Worm (Caenorhabditis elegans): ENCODE data around the gene F57F4.2.

The F57F4.2 gene

ce11 chrV:6389634-6390033 is at the start of gene F57F4.2:
Gene F57F4.2 (minus strand): TSS chrV:6389734.
- TF ChIP-seq unc-62 (GFP tag; optimal IDR thresholded peaks at IDR 0.05) = no peak

DNA sequence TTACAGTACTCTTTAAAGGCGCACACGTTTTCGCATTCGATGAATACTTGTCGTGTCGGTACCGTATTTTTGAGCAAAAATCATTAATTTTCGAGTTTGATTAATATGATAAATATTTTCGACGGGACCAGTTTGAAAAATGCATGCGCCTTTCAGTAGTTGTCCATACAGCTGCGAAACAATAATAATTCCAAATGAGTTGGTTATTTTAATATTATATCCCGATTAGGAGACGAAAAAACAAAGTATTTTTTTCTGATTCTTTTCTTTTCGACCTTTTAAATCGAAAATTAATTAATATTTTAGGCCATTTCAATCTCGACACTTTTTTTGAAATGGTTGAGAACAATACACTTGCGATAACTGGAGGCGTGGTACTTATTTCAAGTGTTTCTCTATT is 49.1 kb upstream of the F57F4.2 start, which contains the start of gene T05H4.4:
Gene T05H4.4 (plus strand): TSS at position 301 of the 400 bp plus-strand sequence.
- TF ChIP-seq unc-62 (GFP tag; optimal IDR thresholded peaks at IDR 0.05) = no peak

DNA sequence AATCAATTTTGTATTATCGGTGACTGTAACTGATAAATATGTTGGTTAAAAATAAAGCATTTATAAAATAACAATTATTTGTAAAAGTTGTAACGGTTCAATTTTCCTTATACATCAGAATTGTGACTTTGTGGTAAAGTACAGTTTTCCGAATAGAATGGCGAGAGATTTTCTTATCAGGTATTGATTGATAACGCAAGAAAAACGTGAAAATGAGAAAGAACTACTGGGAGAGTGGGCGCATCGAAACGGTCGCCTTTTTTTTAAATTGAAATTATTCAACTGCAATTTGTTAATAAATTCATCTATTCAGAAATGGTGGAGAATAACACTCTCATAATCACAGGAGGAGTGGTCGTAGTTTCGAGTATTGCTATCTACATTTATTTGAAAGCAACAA is 46.8 kb upstream of the F57F4.2 start, which contains the start of gene hpo-19:
Gene hpo-19 (plus strand): TSS at position 314 of the 400 bp plus-strand sequence.
- no peak for TF ChIP-seq unc-62 (GFP tag; optimal IDR thresholded peaks at IDR 0.05)

DNA sequence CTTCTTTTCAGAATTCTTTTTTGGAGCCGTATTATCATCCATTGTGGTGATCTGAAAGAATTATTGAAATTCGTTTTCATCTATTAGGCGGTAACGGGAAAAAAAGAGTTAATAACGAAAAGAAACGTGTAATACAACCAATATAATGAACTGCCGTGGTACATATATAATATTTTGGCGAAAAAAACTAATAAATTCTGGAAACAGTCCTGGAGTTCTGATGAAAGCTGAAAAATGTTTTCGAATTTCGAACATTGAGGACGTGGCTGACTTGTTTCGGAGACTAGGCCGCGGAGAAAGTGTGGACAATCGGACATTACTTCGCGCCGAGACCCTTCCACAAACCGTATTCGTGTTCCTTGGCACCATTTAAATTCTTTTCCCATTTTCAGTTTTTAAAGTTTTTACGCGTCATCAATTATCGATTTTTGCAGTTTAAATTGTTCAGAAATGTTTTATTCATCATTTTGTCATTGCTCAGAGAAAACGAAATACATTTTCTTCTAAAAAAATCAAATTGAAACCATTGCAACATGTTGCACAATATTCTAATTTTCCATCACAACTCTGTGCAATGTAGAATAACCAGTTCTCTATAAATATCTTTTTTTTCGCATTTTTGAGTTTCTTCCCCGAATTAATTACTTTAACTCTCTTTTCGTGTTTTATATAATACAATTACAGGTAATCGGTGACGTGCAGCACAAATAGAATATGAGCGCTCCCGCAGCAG is 44.1 kb upstream of the F57F4.2 start, which contains the start of the genes gad-1 and erfa-1:
Gene gad-1 (minus strand): TSS at position 51 of the 733 bp plus-strand sequence.
Gene erfa-1 (plus strand): TSS at position 683 of the 733 bp plus-strand sequence.
- no peak for TF ChIP-seq unc-62 (GFP tag; optimal IDR thresholded peaks at IDR 0.05)

- TF ChIP-seq unc-62 (GFP tag; optimal IDR thresholded peaks at IDR 0.05) = no peak
These were observed 41.2 kb upstream of the F57F4.2 start for ce11 chrV:6430526-6431371.

DNA sequence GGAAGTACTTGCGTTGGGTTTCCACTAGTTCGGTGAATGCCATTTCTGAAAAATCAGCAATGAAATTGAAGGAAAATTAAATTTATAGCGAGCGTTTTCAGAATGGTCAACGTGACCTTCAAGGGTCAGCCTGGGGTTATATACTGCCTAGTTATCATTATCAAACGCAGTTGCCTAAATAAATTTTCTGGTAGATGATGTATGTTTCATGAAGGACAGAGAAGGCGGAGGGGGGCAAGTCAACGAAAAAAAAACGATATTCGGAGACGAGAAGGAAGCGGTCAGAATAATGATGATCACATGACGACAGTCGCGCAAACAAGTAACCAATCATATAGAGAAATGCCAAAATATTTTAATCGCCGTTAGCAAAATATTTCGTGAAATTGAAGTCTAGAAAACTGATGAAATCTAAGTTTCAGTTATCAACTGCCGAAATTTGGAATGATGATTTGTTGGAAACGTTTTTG is 40.4 kb upstream of the F57F4.2 start, which contains the start of gene alh-4:
Gene alh-4 (minus strand): TSS at position 51 of the 470 bp plus-strand sequence.
- no peak for TF ChIP-seq unc-62 (GFP tag; optimal IDR thresholded peaks at IDR 0.05)

DNA sequence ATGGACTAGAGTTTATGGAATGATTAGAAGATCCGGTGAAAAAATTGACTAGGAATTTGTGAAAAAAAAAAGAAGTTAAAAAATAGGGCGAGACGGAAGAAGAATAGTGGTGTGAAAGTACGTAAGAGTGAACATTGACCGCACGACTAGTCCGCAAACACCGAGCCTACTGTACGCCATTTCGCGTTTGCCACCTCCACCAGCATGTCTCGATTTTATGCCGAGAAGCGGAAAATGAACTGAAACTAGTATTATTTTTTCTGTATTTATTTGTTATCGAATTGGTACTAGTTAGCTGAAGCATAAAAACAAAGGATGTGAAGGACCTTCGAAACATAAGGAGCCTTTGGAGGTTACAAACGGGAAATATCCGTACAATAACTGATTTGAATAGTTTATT is 37.9 kb upstream of the F57F4.2 start:
- no peak for TF ChIP-seq unc-62 (GFP tag; optimal IDR thresholded peaks at IDR 0.05)

ce11 chrV:6426843-6427242 is 37.3 kb upstream of the F57F4.2 start, which contains the start of gene atp-4:
Gene atp-4 (minus strand): TSS chrV:6427112.
- TF ChIP-seq unc-62 (GFP tag; optimal IDR thresholded peaks at IDR 0.05) = no peak

DNA sequence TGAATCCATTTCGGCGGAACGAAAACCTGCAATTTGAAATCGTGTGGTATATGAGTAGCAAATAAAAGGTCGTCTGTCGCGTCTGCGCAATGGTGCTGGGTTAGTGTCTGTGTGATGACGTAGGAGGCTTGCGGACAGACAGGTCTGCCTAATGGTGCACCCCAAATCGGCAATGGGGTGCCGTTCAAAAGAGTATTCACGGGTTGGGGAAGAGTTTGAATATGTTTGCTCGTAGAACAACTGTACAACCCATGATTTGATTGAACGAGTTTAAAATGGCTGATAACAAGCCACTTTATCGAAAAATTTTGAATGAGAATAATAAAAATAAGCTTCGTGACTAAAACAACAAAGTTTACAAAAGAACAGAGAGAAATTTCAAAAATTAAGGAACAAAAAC is 36.4 kb upstream of the F57F4.2 start, which contains the start of gene T05H4.11:
Gene T05H4.11 (minus strand): TSS at position 335 of the 400 bp plus-strand sequence.
- TF ChIP-seq unc-62 (GFP tag; optimal IDR thresholded peaks at IDR 0.05) = no peak

DNA sequence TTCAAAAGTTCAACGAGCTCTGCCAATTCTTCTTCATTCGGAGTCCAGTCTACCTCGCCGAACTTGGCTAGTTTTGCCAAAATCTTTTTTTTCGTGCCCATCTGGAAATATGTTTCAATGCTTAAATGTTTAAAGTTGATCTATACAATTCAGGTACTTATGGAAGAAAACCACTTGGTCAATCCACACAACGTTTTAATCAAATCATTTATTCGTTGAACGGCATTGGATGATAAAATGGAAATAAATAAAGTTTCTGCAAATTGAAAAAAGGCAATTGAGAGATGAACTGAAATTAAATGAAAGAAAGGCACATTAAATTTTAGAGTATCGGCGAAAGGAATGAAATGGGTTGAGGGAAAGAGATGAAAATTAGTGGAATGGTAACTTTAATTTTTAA is 34.5 kb upstream of the F57F4.2 start, which contains the start of gene urb-1:
Gene urb-1 (minus strand): TSS at position 101 of the 400 bp plus-strand sequence.
- no peak for TF ChIP-seq unc-62 (GFP tag; optimal IDR thresholded peaks at IDR 0.05)

DNA sequence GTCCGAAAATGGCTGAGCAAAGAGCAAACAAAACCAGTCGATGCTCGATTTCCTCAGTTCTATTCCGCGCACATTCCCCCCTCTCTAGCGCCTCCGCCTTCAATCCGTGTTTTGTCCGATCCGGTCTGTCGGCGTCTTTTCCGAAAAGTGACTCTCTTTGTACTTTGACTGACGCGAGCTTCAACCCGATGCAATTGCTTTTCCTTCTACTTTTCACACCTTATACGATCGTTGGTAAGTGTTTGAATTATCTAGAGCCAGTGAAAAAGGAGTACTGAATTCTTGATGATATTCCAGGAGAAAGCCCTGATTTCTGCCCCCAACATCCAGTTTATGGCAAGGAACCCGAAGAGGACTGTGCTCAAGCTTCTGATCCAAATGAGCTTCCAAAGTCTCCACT is 25.5 kb upstream of the F57F4.2 start, which contains the start of gene cht-6:
Gene cht-6 (plus strand): TSS at position 9 of the 400 bp plus-strand sequence.
- no peak for TF ChIP-seq unc-62 (GFP tag; optimal IDR thresholded peaks at IDR 0.05)

- no peak for TF ChIP-seq unc-62 (GFP tag; optimal IDR thresholded peaks at IDR 0.05)
These were observed 24.9 kb upstream of the F57F4.2 start for ce11 chrV:6414469-6414868.

- TF ChIP-seq unc-62 (GFP tag; optimal IDR thresholded peaks at IDR 0.05) = no peak
These were observed 23.5 kb upstream of the F57F4.2 start for ce11 chrV:6413057-6413456.

ce11 chrV:6411161-6411560 is 21.6 kb upstream of the F57F4.2 start:
- no peak for TF ChIP-seq unc-62 (GFP tag; optimal IDR thresholded peaks at IDR 0.05)

ce11 chrV:6408733-6409227 is 19.2 kb upstream of the F57F4.2 start, which contains the start of gene bcf-1:
Gene bcf-1 (minus strand): TSS chrV:6408783.
- no peak for TF ChIP-seq unc-62 (GFP tag; optimal IDR thresholded peaks at IDR 0.05)

DNA sequence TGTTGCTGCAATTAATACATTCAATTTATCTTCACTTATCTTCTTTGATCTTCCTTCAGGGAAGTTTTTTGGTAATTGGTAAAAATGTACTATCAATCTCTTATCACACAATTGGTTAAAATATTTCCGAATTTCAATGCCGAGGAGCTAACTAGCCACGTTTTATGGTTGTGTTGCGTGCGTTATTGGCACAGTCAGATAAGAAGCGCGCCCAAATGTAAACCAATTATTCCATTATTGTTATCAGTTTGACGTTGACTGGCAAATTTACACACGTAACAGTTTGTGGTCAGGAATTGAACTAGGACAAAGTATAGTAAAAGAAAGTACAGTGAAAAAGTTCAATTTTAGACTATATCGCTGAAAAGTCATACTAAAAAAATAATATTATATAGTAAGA is 18.1 kb upstream of the F57F4.2 start:
- TF ChIP-seq unc-62 (GFP tag; optimal IDR thresholded peaks at IDR 0.05) = no peak

Measured in whole organism, dauer.